Fruit fly (Drosophila melanogaster) S2 (cell line): ENCODE data around the gene VhaAC45RP.

Experiments used
- CG8478 ChIP-seq: fragments of >200 bp; optimal IDR thresholded peaks from 2 replicates; lab custom pipeline; 2018
- CTCF ChIP-seq, 2 experiments: fragments of >200 bp; optimal IDR thresholded peaks; 2 replicates each; lab custom pipeline; 2018

- TF ChIP-seq CTCF (optimal IDR thresholded peaks at IDR 0.05; lab: Kevin White, UChicago), result no peak
- no peak for TF ChIP-seq CG8478
Measured at dm6 chr3R:30203104-30203986, 37.1 kb upstream of the VhaAC45RP start.
